Worm (Caenorhabditis elegans) whole organism, mixed stage, embryonic: ENCODE measurements around the gene T01B4.3.
A peak's percentile ranks its signal among the peaks of the same experiment; 100 is the strongest.

ENCODE experiments used
- bed-3 ChIP-seq: fragments of 200-800 bp; sonication (Bioruptor generic); optimal IDR thresholded peaks from 3 replicates; lab custom pipeline; 2018; ENCODE audit warnings: mild to moderate bottlenecking, missing genetic modification characterization, moderate library complexity, missing compliant biosample characterization
- blmp-1 ChIP-seq: fragments of 150-350 bp; optimal IDR thresholded peaks from 2 replicates; lab custom pipeline; 2014; ENCODE audit warnings: missing biosample characterization, missing genetic modification characterization
- ceh-43 ChIP-seq: fragments of 200-800 bp; sonication (Bioruptor generic); optimal IDR thresholded peaks from 2 replicates; lab custom pipeline; 2018; ENCODE audit warnings: mild to moderate bottlenecking, missing genetic modification characterization, moderate library complexity, missing compliant biosample characterization
- ceh-83 ChIP-seq: fragments of 200-800 bp; sonication (Bioruptor generic); optimal IDR thresholded peaks from 2 replicates; lab custom pipeline; 2018; ENCODE audit warnings: mild to moderate bottlenecking, missing genetic modification characterization, missing compliant biosample characterization
- ces-1 ChIP-seq: fragments of 150-350 bp; optimal IDR thresholded peaks from 2 replicates; lab custom pipeline; 2014; ENCODE audit warnings: missing biosample characterization, missing genetic modification reagents, missing genetic modification characterization
- drap-1 ChIP-seq: fragments of 200-800 bp; sonication (Bioruptor generic); optimal IDR thresholded peaks from 3 replicates; lab custom pipeline; 2018; ENCODE audit warnings: mild to moderate bottlenecking, missing genetic modification characterization, missing compliant biosample characterization
- elt-1 ChIP-seq: sonication (generic microtip); optimal IDR thresholded peaks from 2 replicates; lab custom pipeline; 2017; ENCODE audit warnings: missing genetic modification characterization, mild to moderate bottlenecking, missing compliant biosample characterization, antibody characterized with exemption, moderate library complexity, borderline replicate concordance; ENCODE audit not compliant: insufficient read depth
- ham-2 ChIP-seq: fragments of 200-800 bp; sonication (Bioruptor generic); optimal IDR thresholded peaks from 2 replicates; lab custom pipeline; 2018; ENCODE audit warnings: mild to moderate bottlenecking, missing genetic modification characterization, missing compliant biosample characterization
- hlh-1 ChIP-seq: fragments of 150-350 bp; optimal IDR thresholded peaks from 2 replicates; lab custom pipeline; 2014; ENCODE audit warnings: missing biosample characterization, missing genetic modification reagents, missing genetic modification characterization
- lin-13 ChIP-seq: fragments of 150-350 bp; optimal IDR thresholded peaks from 2 replicates; lab custom pipeline; 2014; ENCODE audit warnings: missing biosample characterization, missing genetic modification characterization
- lin-32 ChIP-seq: fragments of 200-800 bp; sonication (Bioruptor generic); optimal IDR thresholded peaks from 2 replicates; lab custom pipeline; 2018; ENCODE audit warnings: mild to moderate bottlenecking, missing genetic modification characterization, missing compliant biosample characterization
- lsy-2 ChIP-seq: fragments of 150-350 bp; optimal IDR thresholded peaks from 2 replicates; lab custom pipeline; 2014; ENCODE audit warnings: missing biosample characterization, missing genetic modification characterization
- mab-5 ChIP-seq: fragments of 150-350 bp; optimal IDR thresholded peaks from 2 replicates; lab custom pipeline; 2014; ENCODE audit warnings: missing biosample characterization, missing genetic modification characterization
- mep-1 ChIP-seq: fragments of 150-350 bp; optimal IDR thresholded peaks from 2 replicates; lab custom pipeline; 2017; ENCODE audit warnings: missing biosample characterization, missing genetic modification reagents, missing genetic modification characterization, inconsistent platforms
- mls-2 ChIP-seq: sonication (generic microtip); optimal IDR thresholded peaks from 2 replicates; lab custom pipeline; 2016; ENCODE audit warnings: mild to moderate bottlenecking, missing genetic modification characterization, moderate library complexity, missing compliant biosample characterization
- nhr-12 ChIP-seq: fragments of 150-350 bp; optimal IDR thresholded peaks from 2 replicates; lab custom pipeline; 2014; ENCODE audit warnings: missing biosample characterization, missing genetic modification characterization
- nhr-2 ChIP-seq: fragments of 150-350 bp; optimal IDR thresholded peaks from 2 replicates; lab custom pipeline; 2014; ENCODE audit warnings: missing biosample characterization, missing genetic modification characterization
- nhr-237 ChIP-seq: fragments of 150-350 bp; optimal IDR thresholded peaks from 2 replicates; lab custom pipeline; 2014; ENCODE audit warnings: missing biosample characterization, missing genetic modification characterization
- nhr-76 ChIP-seq: sonication (generic microtip); optimal IDR thresholded peaks from 2 replicates; lab custom pipeline; 2017; ENCODE audit warnings: missing biosample characterization, missing genetic modification characterization
- pha-4 ChIP-seq: fragments of 150-350 bp; optimal IDR thresholded peaks from 2 replicates; lab custom pipeline; 2018; ENCODE audit warnings: missing biosample characterization, missing genetic modification reagents, missing genetic modification characterization
- sem-2 ChIP-seq: fragments of 200-800 bp; sonication (Bioruptor generic); optimal IDR thresholded peaks from 2 replicates; lab custom pipeline; 2018; ENCODE audit warnings: mild to moderate bottlenecking, missing genetic modification characterization, missing compliant biosample characterization
- snpc-4 ChIP-seq: fragments of 150-350 bp; optimal IDR thresholded peaks from 2 replicates; lab custom pipeline; 2014; ENCODE audit warnings: missing biosample characterization, missing genetic modification characterization
- sptf-1 ChIP-seq: sonication (generic microtip); optimal IDR thresholded peaks from 2 replicates; lab custom pipeline; 2017; ENCODE audit warnings: mild to moderate bottlenecking, missing genetic modification characterization, moderate library complexity, missing compliant biosample characterization
- tbx-8 ChIP-seq: fragments of 200-800 bp; sonication (Bioruptor generic); optimal IDR thresholded peaks from 2 replicates; lab custom pipeline; 2018; ENCODE audit warnings: mild to moderate bottlenecking, missing genetic modification characterization, moderate library complexity, missing compliant biosample characterization
- unc-62 ChIP-seq: fragments of 150-350 bp; optimal IDR thresholded peaks from 2 replicates; lab custom pipeline; 2014; ENCODE audit warnings: missing biosample characterization, missing genetic modification reagents, missing genetic modification characterization
- zip-8 ChIP-seq: fragments of 150-350 bp; optimal IDR thresholded peaks from 2 replicates; lab custom pipeline; 2014; ENCODE audit warnings: missing biosample characterization, missing genetic modification characterization

The T01B4.3 gene

DNA sequence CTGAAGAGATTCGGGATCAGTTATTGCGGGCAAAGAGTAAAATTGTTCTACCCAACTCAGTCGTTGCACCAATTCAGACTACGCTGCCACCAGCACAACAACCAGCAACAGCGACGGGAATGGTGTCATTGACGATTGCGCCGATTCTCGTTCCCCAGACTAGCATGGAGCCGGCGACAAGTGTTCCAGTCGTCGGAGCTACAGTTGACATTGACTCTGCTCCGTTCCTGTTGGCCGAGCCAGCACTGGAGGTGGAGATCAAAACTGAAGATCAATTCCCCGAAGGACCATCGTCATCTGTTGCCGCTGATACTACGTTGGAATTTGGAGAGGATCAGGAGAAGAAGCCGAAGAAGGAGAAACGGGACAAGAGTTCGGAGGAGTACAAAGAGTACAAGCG is 17.9 kb upstream of the T01B4.3 start:
- TF ChIP-seq mep-1 (tag; lab: Kevin White, UChicago): no peak
- TF ChIP-seq, all 35 proteins: peak for 0

DNA sequence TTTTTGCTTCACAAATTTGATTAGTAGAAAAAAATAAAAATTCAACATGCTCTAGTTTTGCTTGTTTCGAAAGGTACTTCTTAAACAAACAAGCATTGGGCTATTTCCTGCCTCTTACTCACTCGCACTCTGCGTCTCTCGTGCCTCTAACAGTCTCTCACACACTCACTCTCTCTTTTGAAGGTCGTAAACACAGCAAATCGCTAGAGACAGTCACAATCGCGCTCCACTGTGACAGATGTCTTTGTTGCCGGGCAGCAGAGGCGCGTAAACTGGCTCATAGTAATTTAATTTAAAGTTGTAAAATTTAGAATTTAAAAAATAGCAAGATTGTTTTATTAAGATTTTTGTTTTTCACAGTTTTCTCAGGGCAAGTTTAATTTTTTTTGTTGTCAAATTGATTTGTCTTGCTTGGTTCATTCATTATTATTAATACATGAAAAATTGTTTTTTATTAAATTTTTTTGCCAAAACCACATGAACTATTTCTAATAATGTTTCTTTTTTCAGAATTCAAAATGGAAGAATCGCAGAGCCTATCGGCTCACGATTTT is 14.5 kb upstream of the T01B4.3 start, which contains the start of gene taf-3:
Gene taf-3 (plus strand): TSS at position 504 of the 554 bp plus-strand sequence.
- TF ChIP-seq ces-1 (GFP tag; lab: Kevin White, UChicago) (peak; percentile 64), ham-2 (GFP tag; lab: Kevin White, UChicago) (peak; percentile 56), hlh-1 (tag; lab: Kevin White, UChicago) (peak; percentile 71), mep-1 (tag; lab: Kevin White, UChicago) (peak; percentile 74), mls-2 (tag; lab: Kevin White, UChicago) (no peak), pha-4 (peak; percentile 94), sptf-1 (tag; lab: Kevin White, UChicago) (no peak), nhr-2 (peak; percentile 15), unc-62 (GFP tag; lab: Kevin White, UChicago) (peak; percentile 54)

DNA sequence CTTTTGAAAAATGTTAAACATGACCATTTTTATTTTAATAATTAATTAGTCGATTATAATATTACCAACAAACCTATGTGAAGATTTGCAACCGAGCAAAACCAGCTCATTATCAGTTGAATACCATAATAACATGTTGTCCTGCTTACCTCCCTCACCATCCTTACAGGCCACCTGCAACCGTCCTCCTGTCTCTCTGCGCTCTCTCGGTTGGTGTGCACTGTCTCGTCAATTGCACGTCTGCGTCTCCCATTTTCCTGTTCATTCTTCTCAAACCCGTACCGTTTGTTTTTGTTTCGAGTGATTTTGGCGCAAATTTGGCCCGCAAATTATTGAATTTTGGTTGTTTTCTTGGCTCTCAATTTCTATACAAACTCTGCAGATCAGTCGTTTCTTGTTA is 13.9 kb upstream of the T01B4.3 start:
- TF ChIP-seq sem-2 (no peak), nhr-76 (tag; lab: Kevin White, UChicago) (no peak), mls-2 (tag; lab: Kevin White, UChicago) (no peak), blmp-1 (tag; lab: Kevin White, UChicago) (no peak), drap-1 (GFP tag; lab: Kevin White, UChicago) (no peak), lsy-2 (tag; lab: Kevin White, UChicago) (no peak), nhr-237 (no peak), ceh-83 (GFP tag; lab: Kevin White, UChicago) (no peak), ceh-43 (GFP tag; lab: Kevin White, UChicago) (no peak)

- no peak for TF ChIP-seq nhr-237
- no peak for TF ChIP-seq ham-2 (GFP tag; lab: Kevin White, UChicago)
- no peak for TF ChIP-seq sem-2
- TF ChIP-seq mep-1 (tag; lab: Kevin White, UChicago): no peak
- no peak for TF ChIP-seq pha-4
- TF ChIP-seq tbx-8 (GFP tag; lab: Kevin White, UChicago): no peak
- TF ChIP-seq lin-13: no peak
- TF ChIP-seq lin-32 (GFP tag; lab: Kevin White, UChicago): no peak
Observed at ce11 chrX:16328328-16328727, 10.8 kb upstream of the T01B4.3 start, which contains the start of gene C11G6.2. C11G6.2 (plus strand) TSS chrX:16328628.

DNA sequence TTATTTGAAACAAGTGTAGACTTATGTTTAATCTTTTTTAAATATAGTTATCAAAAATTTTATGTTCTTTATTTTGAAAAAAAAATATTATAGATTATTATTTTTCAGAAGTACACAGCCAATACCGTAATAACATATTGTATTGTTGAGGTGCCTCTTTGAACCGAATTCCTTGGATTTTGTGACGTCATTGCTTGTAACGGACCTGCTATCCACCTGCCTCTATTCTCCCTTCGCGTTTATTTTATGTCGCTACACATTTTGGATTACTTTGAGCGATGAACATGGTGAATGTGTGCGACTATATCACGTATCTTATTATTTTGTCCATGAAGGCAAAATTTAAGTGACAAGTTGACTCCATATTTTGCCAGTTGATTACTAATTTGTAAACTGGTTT is 9.7 kb upstream of the T01B4.3 start:
- TF ChIP-seq snpc-4 (tag; lab: Kevin White, UChicago): no peak
- TF ChIP-seq zip-8: peak; percentile 8
- no peak for TF ChIP-seq unc-62 (GFP tag; lab: Kevin White, UChicago)
- TF ChIP-seq nhr-76 (tag; lab: Kevin White, UChicago): no peak
- no peak for TF ChIP-seq hlh-1 (tag; lab: Kevin White, UChicago)
- no peak for TF ChIP-seq nhr-237
- no peak for TF ChIP-seq pha-4

DNA sequence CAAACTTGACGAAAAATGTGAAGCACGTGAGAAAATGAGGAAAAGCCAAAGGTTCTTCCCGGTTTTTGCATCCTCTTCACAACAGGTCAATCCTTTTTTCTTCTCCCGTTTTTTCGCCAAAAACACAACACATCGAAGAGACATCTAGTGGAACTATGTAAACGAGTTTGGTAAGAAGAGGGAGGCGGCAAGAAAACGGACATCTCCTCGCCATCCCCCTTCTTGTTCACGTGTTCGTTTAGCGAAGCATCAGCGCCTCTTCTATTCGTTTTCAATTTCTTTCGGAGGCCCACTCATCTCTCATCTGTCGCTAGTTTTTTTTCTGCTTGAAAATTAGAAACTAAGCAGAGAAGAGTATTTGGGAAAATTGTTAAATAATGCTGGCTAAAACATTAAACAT is 6.7 kb upstream of the T01B4.3 start:
- TF ChIP-seq nhr-2 (no peak), tbx-8 (GFP tag; lab: Kevin White, UChicago) (no peak), bed-3 (GFP tag; lab: Kevin White, UChicago) (no peak), ces-1 (GFP tag; lab: Kevin White, UChicago) (no peak), sptf-1 (tag; lab: Kevin White, UChicago) (no peak), ham-2 (GFP tag; lab: Kevin White, UChicago) (no peak), nhr-76 (tag; lab: Kevin White, UChicago) (no peak), drap-1 (GFP tag; lab: Kevin White, UChicago) (no peak), elt-1 (tag; lab: Kevin White, UChicago) (no peak), mab-5 (tag; lab: Kevin White, UChicago) (no peak), hlh-1 (tag; lab: Kevin White, UChicago) (no peak), sem-2 (no peak), mls-2 (tag; lab: Kevin White, UChicago) (no peak), nhr-12 (no peak)

- TF ChIP-seq ces-1 (GFP tag; lab: Kevin White, UChicago): peak; percentile 45
- no peak for TF ChIP-seq nhr-2
Observed at ce11 chrX:16321864-16322263, 4.3 kb upstream of the T01B4.3 start.
